Fruit fly (Drosophila melanogaster) S2 (cell line): ENCODE results near the gene RhoU.

Source experiments
- CG8478 ChIP-seq: fragments of >200 bp; optimal IDR thresholded peaks from 2 replicates; lab custom pipeline; 2018
- CTCF ChIP-seq, 2 experiments: fragments of >200 bp; optimal IDR thresholded peaks; 2 replicates each; lab custom pipeline; 2018

RhoU gene

dm6 chrX:10153312-10153711 is 67.0 kb downstream of the RhoU start, which contains the start of gene CG12645:
Gene CG12645 (plus strand): TSS chrX:10153612.
- TF ChIP-seq CG8478 (lab: Kevin White, UChicago) (no peak), CTCF (optimal IDR thresholded peaks at IDR 0.05; lab: Kevin White, UChicago) (no peak)

dm6 chrX:10158175-10158574 is 71.8 kb downstream of the RhoU start, which contains the start of gene CG43902:
Gene CG43902 (plus strand): TSS chrX:10158434.
- TF ChIP-seq CG8478 (lab: Kevin White, UChicago): no peak
- TF ChIP-seq CTCF (optimal IDR thresholded peaks at IDR 0.05; lab: Kevin White, UChicago): no peak

dm6 chrX:10182867-10183266 is 96.5 kb downstream of the RhoU start:
- no peak for TF ChIP-seq CTCF (optimal IDR thresholded peaks at IDR 0.05; lab: Kevin White, UChicago)
- no peak for TF ChIP-seq CG8478 (lab: Kevin White, UChicago)

- TF ChIP-seq CG8478 (lab: Kevin White, UChicago): no peak
- TF ChIP-seq CTCF (optimal IDR thresholded peaks at IDR 0.05; lab: Kevin White, UChicago): no peak
Observed at dm6 chrX:10184355-10185058, 98.2 kb downstream of the RhoU start.
